Worm (Caenorhabditis elegans) whole organism, early embryonic: Measurements from ENCODE around the gene F02D10.3.

Source experiments
- B0310.2 ChIP-seq: sonication (generic microtip); optimal IDR thresholded peaks from 2 replicates; lab custom pipeline; 2016; ENCODE audit warnings: mild to moderate bottlenecking, missing genetic modification characterization, missing compliant biosample characterization
- aly-1 ChIP-seq: sonication (generic microtip); optimal IDR thresholded peaks from 2 replicates; lab custom pipeline; 2016; ENCODE audit warnings: missing genetic modification characterization, missing compliant biosample characterization
- ama-1 ChIP-seq: fragments of 150-350 bp; optimal IDR thresholded peaks from 2 replicates; lab custom pipeline; 2014
- flt-1 ChIP-seq: fragments of 200-800 bp; sonication (Bioruptor generic); IDR thresholded peaks from 2 replicates; pipeline ENCODE4 v1.3.6; 2022; ENCODE audit warnings: missing genetic modification characterization, missing compliant biosample characterization
- hmg-4 ChIP-seq: fragments of 200-800 bp; sonication (Bioruptor generic); optimal IDR thresholded peaks from 2 replicates; lab custom pipeline; 2018; ENCODE audit warnings: mild to moderate bottlenecking, missing genetic modification characterization, missing compliant biosample characterization
- tra-4 ChIP-seq: sonication (generic microtip); optimal IDR thresholded peaks from 2 replicates; lab custom pipeline; 2017; ENCODE audit warnings: missing genetic modification characterization, missing compliant biosample characterization

DNA sequence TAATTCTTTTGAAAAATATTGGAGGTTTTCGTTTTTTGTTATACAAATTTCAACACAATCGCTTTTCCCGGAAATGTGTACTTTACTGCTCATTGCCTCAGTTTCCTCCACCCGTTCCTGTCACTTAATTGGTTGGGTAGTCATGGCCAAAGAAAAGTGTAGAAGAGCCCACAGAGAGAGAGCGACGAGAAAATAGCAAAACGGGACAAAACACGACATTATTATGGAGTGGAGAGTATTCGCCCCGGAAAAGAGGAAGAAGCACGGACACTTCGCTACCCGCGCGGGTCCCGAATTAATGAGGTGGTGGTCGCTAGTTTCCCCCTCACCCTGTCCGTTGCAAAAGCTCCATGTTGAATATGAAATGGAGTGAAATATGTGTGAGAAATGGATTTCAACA is 41.4 kb upstream of the F02D10.3 start:
- TF ChIP-seq ama-1 (no peak), hmg-4 (peak; percentile 25), flt-1 (GFP tag; lab: Robert Waterston, UW) (no peak), tra-4 (tag; lab: Kevin White, UChicago) (no peak), aly-1 (tag; lab: Kevin White, UChicago) (no peak), B0310.2 (tag; lab: Kevin White, UChicago) (no peak)
